Fruit fly (Drosophila melanogaster): ENCODE measurements around the gene eIF3a.

Gene eIF3a

DNA sequence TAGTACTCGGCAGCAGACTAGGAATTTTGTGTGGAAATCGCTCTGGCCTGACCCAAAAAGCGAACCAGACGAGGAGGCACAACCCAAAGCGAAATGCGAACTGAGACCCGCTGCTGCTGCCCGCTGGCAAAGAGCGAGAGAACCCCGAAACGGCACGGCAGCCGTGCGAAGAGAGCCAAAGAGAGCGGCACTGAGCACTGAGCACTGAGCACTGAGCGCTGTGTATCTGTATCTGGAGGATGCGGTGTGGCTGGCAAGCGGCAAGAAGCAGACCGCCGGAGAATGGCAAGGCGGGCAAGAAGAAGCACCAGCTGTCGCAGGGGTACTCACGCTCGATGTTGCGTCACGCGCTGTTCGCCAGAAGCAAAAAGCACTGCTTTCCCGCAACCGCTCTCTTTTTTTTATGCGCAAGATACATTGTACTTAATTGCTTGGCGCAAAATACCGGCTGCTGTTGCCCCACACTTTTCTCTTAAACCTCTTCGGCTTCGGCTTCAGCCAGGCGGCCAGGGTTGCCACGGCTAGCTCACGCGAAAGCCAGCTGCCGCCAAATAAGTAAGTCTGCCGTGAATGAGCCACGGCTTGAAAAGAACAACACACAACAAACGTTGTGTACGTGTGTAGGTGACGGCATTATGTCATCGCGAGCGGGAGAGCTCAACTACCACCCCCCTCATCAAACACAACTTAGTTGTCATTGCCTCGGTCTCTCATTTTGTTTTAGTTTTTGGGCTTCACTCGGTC, 19.7 kb upstream of the eIF3a start (continued):
- TF ChIP-seq CG11723 (GFP tag; optimal IDR thresholded peaks at IDR 0.05), result peak; percentile 30
- no peak for TF ChIP-seq hkb (optimal IDR thresholded peaks at IDR 0.05)
- TF ChIP-seq hkb (GFP tag; IDR thresholded peaks at IDR 0.05), result peak; percentile 46; the same call in 1 of the 2 replicates
- peak; percentile 7 for TF ChIP-seq fd64A (GFP tag; optimal IDR thresholded peaks at IDR 0.05)
- peak; percentile 86 for TF ChIP-seq CG11504 (tag; optimal IDR thresholded peaks at IDR 0.05)
- peak; percentile 55 for TF ChIP-seq sqz (GFP tag; optimal IDR thresholded peaks at IDR 0.05)
- TF ChIP-seq ftz-f1 (GFP tag; optimal IDR thresholded peaks at IDR 0.05), result peak; percentile 32
- peak; percentile 38 for TF ChIP-seq CG15601 (tag; optimal IDR thresholded peaks at IDR 0.05)
- TF ChIP-seq CG1602 (GFP tag; optimal IDR thresholded peaks at IDR 0.05), result no peak
- TF ChIP-seq caup (GFP tag; optimal IDR thresholded peaks at IDR 0.05; ENCODE audit: severe bottlenecking), result peak; percentile 4
- TF ChIP-seq CG18476 (GFP tag; optimal IDR thresholded peaks at IDR 0.05), result no peak
- peak in 1 of 2 experiments; percentile 60 for TF ChIP-seq crp (GFP tag; optimal IDR thresholded peaks at IDR 0.05)
- TF ChIP-seq CG17328 (GFP tag; IDR thresholded peaks at IDR 0.05), result peak; percentile 50; the same call in 1 of the 2 replicates
- peak; percentile 13 for TF ChIP-seq CG4282 (GFP tag; optimal IDR thresholded peaks at IDR 0.05)
- TF ChIP-seq CG34422 (GFP tag; IDR thresholded peaks at IDR 0.05), result peak; percentile 75; the same call in 1 of the 3 replicates
- peak; percentile 28 for TF ChIP-seq CG6765 (GFP tag; optimal IDR thresholded peaks at IDR 0.05)
- TF ChIP-seq crol (GFP tag; IDR thresholded peaks at IDR 0.05), result peak; percentile 78
- TF ChIP-seq Dll (GFP tag; IDR thresholded peaks at IDR 0.05; ENCODE audit: partially characterized antibody), result peak; percentile 68; the same call in 3 of the 4 replicates
- TF ChIP-seq Ssrp (tag; optimal IDR thresholded peaks at IDR 0.05), result no peak
- TF ChIP-seq lilli (GFP tag; optimal IDR thresholded peaks at IDR 0.05), result peak; percentile 9
- peak; percentile 23; the same call in 1 of the 3 replicates for TF ChIP-seq CG17361 (GFP tag; IDR thresholded peaks at IDR 0.05)
- TF ChIP-seq bsh (GFP tag; optimal IDR thresholded peaks at IDR 0.05), result peak in 1 of 2 experiments; percentile 20
- peak; percentile 52; the same call in 1 of the 2 replicates for TF ChIP-seq chm (GFP tag; IDR thresholded peaks at IDR 0.05)
- TF ChIP-seq sna (GFP tag; IDR thresholded peaks at IDR 0.05; ENCODE audit: partially characterized antibody), result 0 out of 2 replicates have a peak, but pooled peaks have one; percentile 26
- TF ChIP-seq Fer1 (GFP tag; optimal IDR thresholded peaks at IDR 0.05), result peak; percentile 49
- no peak for TF ChIP-seq aop (GFP tag; IDR thresholded peaks at IDR 0.05)
- TF ChIP-seq psq (GFP tag; optimal IDR thresholded peaks at IDR 0.05), result no peak
- peak; percentile 76 for TF ChIP-seq Adf1 (GFP tag; IDR thresholded peaks at IDR 0.05)
- TF ChIP-seq BEAF-32 (GFP tag; optimal IDR thresholded peaks at IDR 0.05), result peak; percentile 57
- no peak for TF ChIP-seq CG9817 (tag; optimal IDR thresholded peaks at IDR 0.05)
- TF ChIP-seq grau (tag; optimal IDR thresholded peaks at IDR 0.05), result no peak
- TF ChIP-seq tll (GFP tag; optimal IDR thresholded peaks at IDR 0.05), result peak in 1 of 2 experiments; percentile 19
- no peak for TF ChIP-seq Sry-β (GFP tag; optimal IDR thresholded peaks at IDR 0.05)
- TF ChIP-seq CG10543 (GFP tag; optimal IDR thresholded peaks at IDR 0.05), result peak; percentile 70
- peak; percentile 21 for TF ChIP-seq Blimp-1 (GFP tag; optimal IDR thresholded peaks at IDR 0.05)
- 0 out of 2 replicates have a peak, but pooled peaks have one; percentile 28 for TF ChIP-seq NFAT (GFP tag; IDR thresholded peaks at IDR 0.05)
- peak; percentile 52; the same call in 1 of the 3 replicates for TF ChIP-seq Opbp (GFP tag; IDR thresholded peaks at IDR 0.05; ENCODE audit: partially characterized antibody)
- peak; percentile 35; the same call in 1 of the 3 replicates for TF ChIP-seq row (GFP tag; IDR thresholded peaks at IDR 0.05)
- peak; percentile 61 for TF ChIP-seq Hand (GFP tag; optimal IDR thresholded peaks at IDR 0.05)
- TF ChIP-seq z (GFP tag; IDR thresholded peaks at IDR 0.05), result 0 out of 3 replicates have a peak, but pooled peaks have one; percentile 5
- TF ChIP-seq jumu (GFP tag; optimal IDR thresholded peaks at IDR 0.05), result peak; percentile 40
- TF ChIP-seq trem (tag; optimal IDR thresholded peaks at IDR 0.05), result peak; percentile 5
- TF ChIP-seq Drgx (GFP tag; IDR thresholded peaks at IDR 0.05), result 0 out of 2 replicates have a peak, but pooled peaks have one; percentile 21
- peak; percentile 74 for TF ChIP-seq HmgD (GFP tag; optimal IDR thresholded peaks at IDR 0.05)
- no peak for TF ChIP-seq CG16779 (GFP tag; IDR thresholded peaks at IDR 0.05)
- peak; percentile 59 for TF ChIP-seq bbx (GFP tag; IDR thresholded peaks at IDR 0.05; ENCODE audit: partially characterized antibody)
- TF ChIP-seq yki (optimal IDR thresholded peaks at IDR 0.05), result peak; percentile 93
- TF ChIP-seq vvl (GFP tag; IDR thresholded peaks at IDR 0.05), result peak; percentile 51

All from whole organism, embryonic.